Worm (Caenorhabditis elegans): ENCODE data around the gene daf-5.

- TF ChIP-seq ref-1 (GFP tag; conservative IDR thresholded peaks at IDR 0.05) (no peak), klf-2 (GFP tag; conservative IDR thresholded peaks at IDR 0.05) (no peak), ztf-29 (GFP tag; IDR thresholded peaks at IDR 0.05) (no peak), flt-1 (GFP tag; IDR thresholded peaks at IDR 0.05) (no peak), med-1 (GFP tag; optimal IDR thresholded peaks at IDR 0.05; ENCODE audit: insufficient read depth) (no peak), ztf-23 (GFP tag; IDR thresholded peaks at IDR 0.05) (no peak), tab-1 (GFP tag; IDR thresholded peaks at IDR 0.05) (no peak), cog-1 (tag; optimal IDR thresholded peaks at IDR 0.05) (no peak), T22C8.4 (GFP tag; IDR thresholded peaks at IDR 0.05) (no peak)
These were observed 47.3 kb downstream of the daf-5 start for ce11 chrII:14004770-14005169.
